Fruit fly (Drosophila melanogaster): ENCODE data around the gene Sras.
A peak's percentile ranks its signal among the peaks of the same experiment; 100 is the strongest.

Gene Sras

DNA sequence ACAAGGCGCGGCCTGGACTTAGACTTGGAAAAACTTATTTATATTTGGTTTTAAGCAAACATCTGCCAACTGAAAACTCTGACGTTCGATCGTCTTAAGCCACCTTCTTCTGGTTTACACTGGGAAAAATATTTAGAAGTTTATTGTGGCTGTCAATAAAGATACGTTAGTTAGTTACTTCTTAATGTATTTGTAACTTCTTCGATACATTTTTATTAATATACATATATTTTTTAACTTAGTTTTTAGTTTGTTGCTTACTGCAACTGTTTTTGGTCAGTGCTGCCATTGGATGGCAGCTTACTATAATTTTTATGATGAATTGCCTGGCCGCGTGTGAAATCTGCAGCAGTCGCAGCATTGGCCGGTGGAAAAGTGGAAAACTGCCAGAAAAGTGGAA, 45.9 kb downstream of the Sras start (continued):
- TF ChIP-seq CG2712 (tag; optimal IDR thresholded peaks at IDR 0.05) = peak; percentile 56
- peak; percentile 10 for TF ChIP-seq CG14710 (tag; optimal IDR thresholded peaks at IDR 0.05)
- no peak for TF ChIP-seq CG7928 (GFP tag; optimal IDR thresholded peaks at IDR 0.05)
- no peak for TF ChIP-seq D (optimal IDR thresholded peaks at IDR 0.05)
- no peak for TF ChIP-seq D (GFP tag; optimal IDR thresholded peaks at IDR 0.05)
- 0 out of 2 replicates have a peak, but pooled peaks have one; percentile 10 for TF ChIP-seq ssp (GFP tag; IDR thresholded peaks at IDR 0.05)
- peak; percentile 16 for TF ChIP-seq dmrt11E (tag; optimal IDR thresholded peaks at IDR 0.05)
- peak; percentile 44; the same call in 1 of the 3 replicates for TF ChIP-seq so (GFP tag; IDR thresholded peaks at IDR 0.05)
- TF ChIP-seq fd96Cb (tag; optimal IDR thresholded peaks at IDR 0.05) = peak; percentile 6
- TF ChIP-seq CG7271 (tag; optimal IDR thresholded peaks at IDR 0.05) = no peak
- peak; percentile 3 for TF ChIP-seq D19A (tag; optimal IDR thresholded peaks at IDR 0.05)
- 0 out of 3 replicates have a peak, but pooled peaks have one; percentile 9 for TF ChIP-seq row (GFP tag; IDR thresholded peaks at IDR 0.05)
- TF ChIP-seq grau (tag; optimal IDR thresholded peaks at IDR 0.05) = peak; percentile 20
- TF ChIP-seq Xbp1 (GFP tag; optimal IDR thresholded peaks at IDR 0.05) = peak; percentile 29
- no peak for TF ChIP-seq Eip74EF (GFP tag; optimal IDR thresholded peaks at IDR 0.05)
- no peak for TF ChIP-seq wor (GFP tag; IDR thresholded peaks at IDR 0.05)
- TF ChIP-seq az2 (GFP tag; optimal IDR thresholded peaks at IDR 0.05) = peak; percentile 8
- 0 out of 2 replicates have a peak, but pooled peaks have one; percentile 26 for TF ChIP-seq CG14014 (GFP tag; IDR thresholded peaks at IDR 0.05)
- TF ChIP-seq CoRest (tag; optimal IDR thresholded peaks at IDR 0.05) = peak; percentile 8
- TF ChIP-seq luna (GFP tag; optimal IDR thresholded peaks at IDR 0.05) = no peak
- TF ChIP-seq unpg (GFP tag; optimal IDR thresholded peaks at IDR 0.05) = peak; percentile 39
- peak; percentile 24 for TF ChIP-seq CG18262 (tag; optimal IDR thresholded peaks at IDR 0.05)
- TF ChIP-seq CG7839 (tag; optimal IDR thresholded peaks at IDR 0.05) = peak; percentile 46
- TF ChIP-seq sc (optimal IDR thresholded peaks at IDR 0.05) = no peak
- TF ChIP-seq sc (GFP tag; optimal IDR thresholded peaks at IDR 0.05) = no peak
- peak; percentile 4 for TF ChIP-seq CG4424 (GFP tag; optimal IDR thresholded peaks at IDR 0.05)
- TF ChIP-seq hkb (optimal IDR thresholded peaks at IDR 0.05) = no peak
- peak; percentile 41; the same call in 1 of the 2 replicates for TF ChIP-seq hkb (GFP tag; IDR thresholded peaks at IDR 0.05)
- TF ChIP-seq Pdp1 (GFP tag; optimal IDR thresholded peaks at IDR 0.05) = no peak
- TF ChIP-seq Bdp1 (GFP tag; optimal IDR thresholded peaks at IDR 0.05) = no peak
- no peak for TF ChIP-seq grn (GFP tag; optimal IDR thresholded peaks at IDR 0.05)
- TF ChIP-seq fd3F (GFP tag; optimal IDR thresholded peaks at IDR 0.05) = no peak
- TF ChIP-seq z (GFP tag; IDR thresholded peaks at IDR 0.05) = no peak
- TF ChIP-seq CG12391 (tag; optimal IDR thresholded peaks at IDR 0.05) = peak; percentile 34
- no peak for TF ChIP-seq oc (tag; optimal IDR thresholded peaks at IDR 0.05)
- no peak for TF ChIP-seq tll (GFP tag; optimal IDR thresholded peaks at IDR 0.05)
- no peak for TF ChIP-seq jigr1 (GFP tag; IDR thresholded peaks at IDR 0.05)
- TF ChIP-seq Drgx (GFP tag; IDR thresholded peaks at IDR 0.05) = 0 out of 2 replicates have a peak, but pooled peaks have one; percentile 20
- TF ChIP-seq Dip2 (GFP tag; IDR thresholded peaks at IDR 0.05) = no peak
- TF ChIP-seq gem (tag; optimal IDR thresholded peaks at IDR 0.05) = peak; percentile 64
- TF ChIP-seq CG11398 (GFP tag; optimal IDR thresholded peaks at IDR 0.05) = no peak
- peak; percentile 46; the same call in 1 of the 2 replicates for TF ChIP-seq CG31441 (GFP tag; IDR thresholded peaks at IDR 0.05)
- TF ChIP-seq E2f1 (GFP tag; IDR thresholded peaks at IDR 0.05) = peak; percentile 40; the same call in 1 of the 2 replicates
- no peak for TF ChIP-seq CG4360 (GFP tag; IDR thresholded peaks at IDR 0.05)
- TF ChIP-seq aop (GFP tag; IDR thresholded peaks at IDR 0.05) = no peak
- peak; percentile 35 for TF ChIP-seq nmo (GFP tag; optimal IDR thresholded peaks at IDR 0.05)
- TF ChIP-seq CG14050 (GFP tag; IDR thresholded peaks at IDR 0.05) = no peak
- no peak for TF ChIP-seq CG7556 (GFP tag; optimal IDR thresholded peaks at IDR 0.05)
- peak; percentile 31 for TF ChIP-seq CG2678 (tag; optimal IDR thresholded peaks at IDR 0.05)
- no peak for TF ChIP-seq cwo (GFP tag; optimal IDR thresholded peaks at IDR 0.05)
- TF ChIP-seq CG34422 (GFP tag; IDR thresholded peaks at IDR 0.05) = 0 out of 3 replicates have a peak, but pooled peaks have one; percentile 22
